Fruit fly (Drosophila melanogaster) whole organism, embryonic: Measurements from ENCODE around the gene Erk7.

ENCODE experiments used
- Ada2b ChIP-seq: fragments of 200-800 bp; sonication (Bioruptor generic); IDR thresholded peaks from 2 replicates; pipeline ENCODE4 v1.3.6; 2022; ENCODE audit warnings: missing biosample characterization, missing genetic modification characterization
- Asciz ChIP-seq: fragments of 200-800 bp; sonication (Bioruptor generic); optimal IDR thresholded peaks from 2 replicates; lab custom pipeline; 2017; ENCODE audit warnings: missing biosample characterization, mild to moderate bottlenecking, missing genetic modification characterization, missing genetic modification reagents
- Blimp-1 ChIP-seq: fragments of 200-800 bp; sonication (Bioruptor generic); optimal IDR thresholded peaks from 3 replicates; lab custom pipeline; 2018; ENCODE audit warnings: missing biosample characterization, missing genetic modification characterization, mild to moderate bottlenecking, moderate library complexity, missing genetic modification reagents
- CG11695 ChIP-seq: fragments of 200-800 bp; sonication (Bioruptor generic); IDR thresholded peaks from 3 replicates; pipeline ENCODE4 v1.3.6; 2022; ENCODE audit warnings: missing biosample characterization, missing genetic modification characterization
- CG1233 ChIP-seq: fragments of 200-800 bp; sonication (Bioruptor generic); optimal IDR thresholded peaks from 4 replicates; lab custom pipeline; 2018; ENCODE audit warnings: missing biosample characterization, mild to moderate bottlenecking, missing genetic modification characterization
- CG13424 ChIP-seq: fragments of 200-800 bp; sonication (Bioruptor generic); optimal IDR thresholded peaks from 2 replicates; lab custom pipeline; 2019; ENCODE audit warnings: missing biosample characterization, mild to moderate bottlenecking, missing genetic modification characterization, moderate library complexity
- CG15269 ChIP-seq: fragments of 200-800 bp; sonication (Bioruptor generic); optimal IDR thresholded peaks from 2 replicates; lab custom pipeline; 2018; ENCODE audit warnings: missing biosample characterization, mild to moderate bottlenecking, missing genetic modification characterization, moderate library complexity
- CG17361 ChIP-seq: fragments of 200-800 bp; sonication (Bioruptor generic); IDR thresholded peaks from 3 replicates; pipeline ENCODE4 v1.3.6; 2022; ENCODE audit warnings: missing biosample characterization, missing genetic modification characterization
- CG17385 ChIP-seq: fragments of 200-800 bp; sonication (Bioruptor generic); optimal IDR thresholded peaks from 3 replicates; lab custom pipeline; 2018; ENCODE audit warnings: missing biosample characterization, mild to moderate bottlenecking, missing genetic modification characterization
- CG2712 ChIP-seq: fragments of 200-800 bp; optimal IDR thresholded peaks from 3 replicates; lab custom pipeline; 2019; ENCODE audit warnings: missing biosample characterization, mild to moderate bottlenecking, missing genetic modification characterization, moderate library complexity
- CG7372 ChIP-seq: fragments of 200-800 bp; sonication (Bioruptor generic); IDR thresholded peaks from 2 replicates; pipeline ENCODE4 v1.3.6; 2022; ENCODE audit warnings: missing biosample characterization, missing genetic modification characterization
- CG7556 ChIP-seq: fragments of 200-800 bp; sonication (Bioruptor generic); optimal IDR thresholded peaks from 2 replicates; lab custom pipeline; 2017; ENCODE audit warnings: missing biosample characterization, mild to moderate bottlenecking, missing genetic modification characterization
- CG9876 ChIP-seq: fragments of 200-800 bp; sonication (Bioruptor generic); optimal IDR thresholded peaks from 2 replicates; lab custom pipeline; 2016; ENCODE audit warnings: missing biosample characterization, missing genetic modification characterization
- Camta ChIP-seq: fragments of 200-800 bp; sonication (Bioruptor generic); optimal IDR thresholded peaks from 2 replicates; lab custom pipeline; 2016; ENCODE audit warnings: missing biosample characterization, missing genetic modification characterization
- Jarid2 ChIP-seq: fragments of 200-800 bp; sonication (Bioruptor generic); optimal IDR thresholded peaks from 3 replicates; lab custom pipeline; 2017; ENCODE audit warnings: mild to moderate bottlenecking, missing biosample characterization, missing genetic modification reagents, missing genetic modification characterization
- NC2α ChIP-seq: fragments of 200-800 bp; sonication (Bioruptor generic); optimal IDR thresholded peaks from 2 replicates; lab custom pipeline; 2016; ENCODE audit warnings: missing biosample characterization, missing genetic modification characterization
- Sox100B ChIP-seq: fragments of 200-800 bp; sonication (Bioruptor generic); optimal IDR thresholded peaks from 3 replicates; lab custom pipeline; 2018; ENCODE audit warnings: missing biosample characterization, mild to moderate bottlenecking, missing genetic modification characterization
- Xrp1 ChIP-seq: fragments of 200-800 bp; sonication (Bioruptor generic); IDR thresholded peaks from 2 replicates; pipeline ENCODE4 v1.3.6; 2022; ENCODE audit warnings: missing biosample characterization, missing genetic modification characterization
- bowl ChIP-seq: fragments of 200-800 bp; sonication (Bioruptor generic); IDR thresholded peaks from 2 replicates; pipeline ENCODE4 v1.3.6; 2022; ENCODE audit warnings: missing biosample characterization, missing genetic modification characterization
- crol ChIP-seq: fragments of 200-800 bp; sonication (Bioruptor generic); IDR thresholded peaks from 2 replicates; pipeline ENCODE4 v1.3.6; 2022; ENCODE audit warnings: missing biosample characterization, missing genetic modification characterization
- dmrt11E ChIP-seq: fragments of 200-800 bp; sonication (Bioruptor generic); optimal IDR thresholded peaks from 3 replicates; lab custom pipeline; 2018; ENCODE audit warnings: missing biosample characterization, mild to moderate bottlenecking, missing genetic modification characterization, moderate library complexity
- dmrt99B ChIP-seq: fragments of 200-800 bp; sonication (Bioruptor generic); optimal IDR thresholded peaks from 2 replicates; lab custom pipeline; 2018; ENCODE audit warnings: missing biosample characterization, mild to moderate bottlenecking, missing genetic modification characterization, moderate library complexity
- dpn ChIP-seq, 2 experiments: fragments of 200-800 bp; sonication (Bioruptor generic); optimal IDR thresholded peaks; 3 replicates each; lab custom pipeline; 2016; ENCODE audit warnings: missing biosample characterization in 2 of 2, missing genetic modification characterization in 2 of 2
- esg ChIP-seq: fragments of 200-800 bp; sonication (Bioruptor generic); conservative IDR thresholded peaks from 2 replicates; pipeline ENCODE4 v1.3.6; 2022; ENCODE audit warnings: missing biosample characterization, missing genetic modification characterization
- hbn ChIP-seq: fragments of 200-800 bp; sonication (Bioruptor generic); IDR thresholded peaks from 2 replicates; pipeline ENCODE4 v1.3.6; 2022; ENCODE audit warnings: missing biosample characterization, missing genetic modification characterization; ENCODE audit not compliant: partially characterized antibody
- nmo ChIP-seq: fragments of 200-800 bp; sonication (Bioruptor generic); optimal IDR thresholded peaks from 2 replicates; lab custom pipeline; 2018; ENCODE audit warnings: missing biosample characterization, mild to moderate bottlenecking, missing genetic modification characterization, moderate library complexity
- nom ChIP-seq: fragments of 200-800 bp; sonication (Bioruptor generic); optimal IDR thresholded peaks from 2 replicates; lab custom pipeline; 2017; ENCODE audit warnings: missing biosample characterization, missing genetic modification characterization, mild to moderate bottlenecking, moderate library complexity, missing genetic modification reagents
- oc ChIP-seq: fragments of 200-800 bp; sonication (Bioruptor generic); optimal IDR thresholded peaks from 2 replicates; lab custom pipeline; 2018; ENCODE audit warnings: missing biosample characterization, mild to moderate bottlenecking, missing genetic modification characterization, moderate library complexity
- otp ChIP-seq: fragments of 200-800 bp; sonication (Bioruptor generic); IDR thresholded peaks from 3 replicates; pipeline ENCODE4, ENCODE4 v1.3.6; 2022; ENCODE audit warnings: missing biosample characterization, missing genetic modification characterization
- prd ChIP-seq, 3 experiments: fragments of >200 bp in 2 of 3; fragments of 200-800 bp in 1 of 3; sonication (Bioruptor generic) in 1 of 3; optimal IDR thresholded peaks in 2 of 3; IDR thresholded peaks in 1 of 3; 2 replicates in 2 of 3; 3 replicates in 1 of 3; pipeline versions ENCODE4 v1.3.6 to Lab custom; 2017 to 2022; ENCODE audit warnings: missing biosample characterization in 1 of 3, missing genetic modification characterization in 1 of 3
- pum ChIP-seq: fragments of 200-800 bp; sonication (Bioruptor generic); optimal IDR thresholded peaks from 2 replicates; lab custom pipeline; 2016; ENCODE audit warnings: missing biosample characterization, missing genetic modification characterization
- sisA ChIP-seq: fragments of 200-800 bp; sonication (Bioruptor generic); IDR thresholded peaks from 2 replicates; pipeline ENCODE4 v1.3.6; 2022; ENCODE audit warnings: missing biosample characterization, missing genetic modification characterization
- slbo ChIP-seq: fragments of 200-800 bp; sonication (Bioruptor generic); IDR thresholded peaks from 2 replicates; pipeline ENCODE4 v1.3.6; 2022; ENCODE audit warnings: missing biosample characterization, missing genetic modification characterization
- tin ChIP-seq: fragments of 200-800 bp; sonication (Bioruptor generic); optimal IDR thresholded peaks from 3 replicates; lab custom pipeline; 2016; ENCODE audit warnings: missing biosample characterization, missing genetic modification characterization
- twi ChIP-seq: fragments of 200-800 bp; optimal IDR thresholded peaks from 2 replicates; lab custom pipeline; 2019; ENCODE audit warnings: missing biosample characterization, mild to moderate bottlenecking, missing genetic modification characterization, moderate library complexity
- vvl ChIP-seq: fragments of 200-800 bp; sonication (Bioruptor generic); IDR thresholded peaks from 2 replicates; pipeline ENCODE4 v1.3.6; 2022; ENCODE audit warnings: missing biosample characterization, missing genetic modification characterization
- zfh1 ChIP-seq: fragments of 200-800 bp; sonication (Bioruptor generic); IDR thresholded peaks from 3 replicates; pipeline ENCODE4 v1.3.6; 2022; ENCODE audit warnings: missing biosample characterization, missing genetic modification characterization

The Erk7 gene

DNA sequence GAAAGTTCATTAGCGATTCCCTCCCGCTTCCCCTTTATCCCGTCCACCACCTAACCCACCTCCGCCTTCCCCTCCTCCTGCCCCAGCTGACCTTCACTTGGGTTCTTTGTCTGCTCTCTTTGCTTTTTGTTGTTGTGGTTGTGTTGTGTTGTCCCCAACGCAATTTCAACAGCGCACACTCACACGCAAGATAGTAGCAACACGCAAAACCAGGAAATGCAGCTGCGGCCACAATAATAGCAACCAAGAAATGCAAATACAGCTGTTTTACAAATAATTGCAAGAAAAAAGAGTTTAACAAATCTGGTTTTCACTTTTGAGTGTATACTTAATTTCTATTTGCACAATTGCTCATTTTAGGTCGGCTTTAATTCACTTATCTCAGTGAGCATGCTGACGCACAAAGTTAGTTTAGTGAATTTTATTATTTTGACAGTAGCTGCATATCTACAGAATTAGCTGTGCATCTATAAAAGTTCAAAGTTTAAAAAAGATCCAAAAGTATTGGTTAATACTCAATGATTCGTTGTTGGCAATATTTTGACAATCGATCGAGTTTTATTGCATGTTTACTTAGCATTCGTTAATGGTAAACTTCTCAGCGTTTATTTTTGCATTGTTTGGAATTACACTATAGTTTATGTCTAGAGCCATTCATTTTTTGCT is 16.2 kb downstream of the Erk7 start (continued):
- peak; percentile 34 for TF ChIP-seq Sox100B (GFP tag; lab: Kevin White, UChicago)
- peak; percentile 4 for TF ChIP-seq CG17385 (GFP tag; lab: Kevin White, UChicago)
- peak; percentile 42 for TF ChIP-seq CG15269 (tag; lab: Kevin White, UChicago)
- peak; percentile 84 for TF ChIP-seq crol (GFP tag; lab: Robert Waterston, UW)
- TF ChIP-seq hbn (GFP tag; lab: Robert Waterston, UW) = no peak
- no peak for TF ChIP-seq CG9876 (GFP tag; lab: Kevin White, UChicago)
- 0 out of 3 replicates have a peak, but pooled peaks have one; percentile 34 for TF ChIP-seq CG11695 (GFP tag; lab: Robert Waterston, UW)
- TF ChIP-seq dmrt11E (tag; lab: Kevin White, UChicago) = peak; percentile 7
- TF ChIP-seq otp (GFP tag; lab: Robert Waterston, UW) = no peak
- TF ChIP-seq dpn (GFP tag; optimal IDR thresholded peaks at IDR 0.05; lab: Kevin White, UChicago) = peak in 1 of 2 experiments; percentile 24
- 0 out of 2 replicates have a peak, but pooled peaks have one; percentile 26 for TF ChIP-seq sisA (GFP tag; lab: Robert Waterston, UW)
- TF ChIP-seq Ada2b (GFP tag; lab: Robert Waterston, UW) = 0 out of 2 replicates have a peak, but pooled peaks have one; percentile 19
- TF ChIP-seq CG2712 (tag; lab: Kevin White, UChicago) = peak; percentile 21
- TF ChIP-seq esg = 0 out of 2 replicates have a peak, but pooled peaks have one; percentile 12
- TF ChIP-seq CG1233 (GFP tag; lab: Kevin White, UChicago) = peak; percentile 7
- TF ChIP-seq oc = no peak
- TF ChIP-seq pum (GFP tag; lab: Kevin White, UChicago) = peak; percentile 12
- TF ChIP-seq Asciz (GFP tag; lab: Kevin White, UChicago) = peak; percentile 20
- peak; percentile 24 for TF ChIP-seq Blimp-1
- peak; percentile 49; the same call in 1 of the 2 replicates for TF ChIP-seq Xrp1
- TF ChIP-seq dmrt99B (tag; lab: Kevin White, UChicago) = peak; percentile 45
- peak; percentile 44 for TF ChIP-seq nom (GFP tag; lab: Kevin White, UChicago)
- TF ChIP-seq slbo = peak; percentile 51
- peak; percentile 4 for TF ChIP-seq CG7556 (GFP tag; lab: Kevin White, UChicago)
- TF ChIP-seq twi = no peak
- TF ChIP-seq Jarid2 (GFP tag; lab: Kevin White, UChicago) = no peak
- TF ChIP-seq CG7372 (GFP tag; lab: Robert Waterston, UW) = no peak
- peak; percentile 27 for TF ChIP-seq nmo (GFP tag; lab: Kevin White, UChicago)
- no peak for TF ChIP-seq bowl (GFP tag; lab: Robert Waterston, UW)
- peak; percentile 22 for TF ChIP-seq tin (GFP tag; lab: Kevin White, UChicago)
- TF ChIP-seq Camta (GFP tag; lab: Kevin White, UChicago) = peak; percentile 7
- TF ChIP-seq CG13424 (tag; lab: Kevin White, UChicago) = peak; percentile 24
- peak; percentile 55; the same call in 2 of the 3 replicates for TF ChIP-seq zfh1 (GFP tag; lab: Robert Waterston, UW)
- TF ChIP-seq vvl = 0 out of 2 replicates have a peak, but pooled peaks have one; percentile 19
- TF ChIP-seq CG17361 (GFP tag; lab: Robert Waterston, UW) = peak; percentile 47; the same call in 1 of the 3 replicates
- no peak for TF ChIP-seq NC2α (GFP tag; lab: Kevin White, UChicago)
- TF ChIP-seq prd (optimal IDR thresholded peaks at IDR 0.05; lab: Kevin White, UChicago) = no peak
- peak; percentile 44; the same call in 2 of the 3 replicates for TF ChIP-seq prd (GFP tag; IDR thresholded peaks at IDR 0.05; lab: Robert Waterston, UW)
